Worm (Caenorhabditis elegans) whole organism, midembryonic: ENCODE measurements around the gene C15C8.8.

Experiments
- cog-1 ChIP-seq: sonication (generic microtip); optimal IDR thresholded peaks from 2 replicates; lab custom pipeline; 2016; ENCODE audit warnings: missing genetic modification characterization, missing compliant biosample characterization
- klf-2 ChIP-seq: fragments of 200-800 bp; sonication (Bioruptor generic); conservative IDR thresholded peaks from 2 replicates; pipeline ENCODE4 v1.3.6; 2022; ENCODE audit warnings: missing genetic modification reagents, missing genetic modification characterization, missing compliant biosample characterization
- ztf-29 ChIP-seq: fragments of 200-800 bp; sonication (Bioruptor generic); IDR thresholded peaks from 2 replicates; pipeline ENCODE4 v1.3.6; 2022; ENCODE audit warnings: missing genetic modification reagents, missing genetic modification characterization, missing compliant biosample characterization

DNA sequence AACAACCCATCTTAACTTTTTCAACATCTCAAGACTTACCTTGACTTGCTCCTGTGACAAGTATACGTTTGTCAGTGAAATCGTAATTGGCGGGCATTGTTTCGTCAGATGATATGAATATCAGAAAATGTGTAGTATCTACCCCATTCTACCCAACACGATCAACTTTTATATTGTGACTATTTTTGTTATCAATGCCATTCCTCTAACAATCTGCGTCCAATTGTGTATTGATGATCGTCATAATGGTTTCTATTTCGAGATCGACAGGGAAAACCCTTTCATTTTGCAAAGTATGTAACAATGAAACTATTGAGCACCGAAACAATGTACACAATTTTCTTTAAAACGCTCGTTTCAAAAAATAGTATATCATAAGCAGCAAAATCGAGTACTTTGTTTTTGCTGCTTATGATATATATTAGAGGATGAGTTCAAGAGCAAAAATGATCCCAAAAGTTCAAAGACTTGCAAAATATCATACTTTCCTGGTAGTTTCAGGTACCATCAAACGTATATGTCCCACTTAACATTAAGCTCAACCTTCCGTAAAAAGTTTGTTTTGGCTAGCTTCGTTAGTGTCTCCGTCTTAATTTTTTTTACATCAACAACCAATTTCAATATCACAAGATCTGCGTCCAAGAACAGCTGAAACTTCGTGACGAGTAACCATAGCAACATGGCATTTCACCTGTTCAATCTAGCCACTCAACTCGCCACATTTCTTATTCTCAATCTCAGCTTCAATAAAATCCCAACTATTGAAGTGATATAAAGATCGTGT, 18.6 kb downstream of the C15C8.8 start, which contains the start of the genes dhs-21 and xbx-9:
- no peak for TF ChIP-seq klf-2 (GFP tag; lab: Robert Waterston, UW)
- no peak for TF ChIP-seq cog-1
- no peak for TF ChIP-seq ztf-29 (GFP tag; lab: Robert Waterston, UW)
